Fruit fly (Drosophila melanogaster) whole organism, embryonic: Measurements from ENCODE around the gene Trf4-1.

ENCODE experiments used
- Ada2b ChIP-seq: fragments of 200-800 bp; sonication (Bioruptor generic); IDR thresholded peaks from 2 replicates; pipeline ENCODE4 v1.3.6; 2022; ENCODE audit warnings: missing biosample characterization, missing genetic modification characterization
- Bteb2 ChIP-seq: fragments of 200-800 bp; sonication (Bioruptor generic); optimal IDR thresholded peaks from 2 replicates; lab custom pipeline; 2016; ENCODE audit warnings: missing biosample characterization, missing genetic modification characterization
- CG11085 ChIP-seq: fragments of 200-800 bp; sonication (Bioruptor generic); IDR thresholded peaks from 2 replicates; pipeline ENCODE4 v1.3.6; 2022; ENCODE audit warnings: missing biosample characterization, missing genetic modification characterization
- CG12155 ChIP-seq: fragments of 200-800 bp; sonication (Bioruptor generic); optimal IDR thresholded peaks from 3 replicates; lab custom pipeline; 2016; ENCODE audit warnings: missing biosample characterization, missing genetic modification characterization
- CG13424 ChIP-seq: fragments of 200-800 bp; sonication (Bioruptor generic); optimal IDR thresholded peaks from 2 replicates; lab custom pipeline; 2019; ENCODE audit warnings: missing biosample characterization, mild to moderate bottlenecking, missing genetic modification characterization, moderate library complexity
- CG13775 ChIP-seq: fragments of 200-800 bp; sonication (Bioruptor generic); optimal IDR thresholded peaks from 3 replicates; lab custom pipeline; 2017; ENCODE audit warnings: missing biosample characterization, mild to moderate bottlenecking, missing genetic modification characterization
- CG16779 ChIP-seq: fragments of 200-800 bp; sonication (Bioruptor generic); IDR thresholded peaks from 2 replicates; pipeline ENCODE4 v1.3.6; 2022; ENCODE audit warnings: missing biosample characterization, missing genetic modification characterization
- CG17829 ChIP-seq: fragments of 200-800 bp; optimal IDR thresholded peaks from 2 replicates; lab custom pipeline; 2019; ENCODE audit warnings: missing biosample characterization, mild to moderate bottlenecking, missing genetic modification characterization, moderate library complexity
- CG17912 ChIP-seq: fragments of 200-800 bp; sonication (Bioruptor generic); optimal IDR thresholded peaks from 2 replicates; lab custom pipeline; 2018; ENCODE audit warnings: missing biosample characterization, mild to moderate bottlenecking, missing genetic modification characterization
- CG18599 ChIP-seq: fragments of 200-800 bp; sonication (Bioruptor generic); optimal IDR thresholded peaks from 3 replicates; lab custom pipeline; 2017; ENCODE audit warnings: missing biosample characterization, missing genetic modification characterization, mild to moderate bottlenecking, moderate library complexity, missing genetic modification reagents
- CG2120 ChIP-seq: fragments of 200-800 bp; sonication (Bioruptor generic); optimal IDR thresholded peaks from 3 replicates; lab custom pipeline; 2016; ENCODE audit warnings: missing biosample characterization, missing genetic modification characterization
- CG3281 ChIP-seq: fragments of 200-800 bp; sonication (Bioruptor generic); optimal IDR thresholded peaks from 3 replicates; lab custom pipeline; 2017; ENCODE audit warnings: missing biosample characterization, mild to moderate bottlenecking, missing genetic modification characterization
- CG34376 ChIP-seq: fragments of 200-800 bp; sonication (Bioruptor generic); optimal IDR thresholded peaks from 2 replicates; lab custom pipeline; 2018; ENCODE audit warnings: missing biosample characterization, mild to moderate bottlenecking, missing genetic modification characterization
- CG3838 ChIP-seq: fragments of 200-800 bp; sonication (Bioruptor generic); optimal IDR thresholded peaks from 3 replicates; lab custom pipeline; 2016; ENCODE audit warnings: missing biosample characterization, missing genetic modification characterization
- CG4730 ChIP-seq: fragments of 200-800 bp; sonication (Bioruptor generic); IDR thresholded peaks from 2 replicates; pipeline ENCODE4 v1.3.6; 2022; ENCODE audit warnings: missing biosample characterization, missing genetic modification characterization
- CG6272 ChIP-seq: fragments of 200-800 bp; sonication (Bioruptor generic); IDR thresholded peaks from 2 replicates; pipeline ENCODE4 v1.3.6; 2022; ENCODE audit warnings: missing biosample characterization, missing genetic modification characterization
- CG8944 ChIP-seq: fragments of 200-800 bp; sonication (Bioruptor generic); optimal IDR thresholded peaks from 3 replicates; lab custom pipeline; 2016; ENCODE audit warnings: missing biosample characterization, missing genetic modification characterization
- CG9727 ChIP-seq: fragments of 200-800 bp; sonication (Bioruptor generic); optimal IDR thresholded peaks from 3 replicates; lab custom pipeline; 2017; ENCODE audit warnings: missing biosample characterization, mild to moderate bottlenecking, missing genetic modification characterization
- D ChIP-seq, 2 experiments: fragments of 200-800 bp in 1 of 2; fragments of >200 bp in 1 of 2; sonication (Bioruptor generic) in 1 of 2; optimal IDR thresholded peaks; 2 replicates in 1 of 2; 3 replicates in 1 of 2; lab custom pipeline; 2017; ENCODE audit warnings: mild to moderate bottlenecking in 1 of 2, missing biosample characterization in 1 of 2, missing genetic modification characterization in 1 of 2, missing genetic modification reagents in 1 of 2
- ERR ChIP-seq: fragments of 200-800 bp; sonication (Bioruptor generic); optimal IDR thresholded peaks from 2 replicates; lab custom pipeline; 2016; ENCODE audit warnings: missing biosample characterization, missing genetic modification characterization
- GATAe ChIP-seq: fragments of 200-800 bp; sonication (Bioruptor generic); conservative IDR thresholded peaks from 2 replicates; pipeline ENCODE4 v1.3.6; 2022; ENCODE audit warnings: missing biosample characterization, missing genetic modification characterization
- Gug ChIP-seq: fragments of 200-800 bp; sonication (Bioruptor generic); IDR thresholded peaks from 4 replicates; pipeline ENCODE4 v1.3.6; 2022; ENCODE audit warnings: missing biosample characterization, missing genetic modification characterization
- H15 ChIP-seq: fragments of 200-800 bp; sonication (Bioruptor generic); IDR thresholded peaks from 3 replicates; pipeline ENCODE4 v1.3.6; 2022; ENCODE audit warnings: missing biosample characterization, missing genetic modification characterization
- HLH3B ChIP-seq: fragments of 200-800 bp; sonication (Bioruptor generic); IDR thresholded peaks from 2 replicates; pipeline ENCODE4 v1.3.6; 2022; ENCODE audit warnings: missing biosample characterization, missing genetic modification characterization
- HmgD ChIP-seq: fragments of 200-800 bp; sonication (Bioruptor generic); optimal IDR thresholded peaks from 3 replicates; lab custom pipeline; 2016; ENCODE audit warnings: missing biosample characterization, missing genetic modification characterization
- Hr78 ChIP-seq, 2 experiments: fragments of 200-800 bp in 1 of 2; fragments of >200 bp in 1 of 2; sonication (Bioruptor generic) in 1 of 2; optimal IDR thresholded peaks; 2 replicates each; lab custom pipeline; 2017 to 2019; ENCODE audit warnings: missing biosample characterization in 2 of 2, missing genetic modification characterization in 2 of 2, mild to moderate bottlenecking in 1 of 2, moderate library complexity in 1 of 2
- Pdp1 ChIP-seq, 2 experiments: fragments of 200-800 bp; sonication (Bioruptor generic); optimal IDR thresholded peaks; 3 replicates each; lab custom pipeline; 2016; ENCODE audit warnings: missing biosample characterization in 2 of 2, missing genetic modification characterization in 2 of 2, mild to moderate bottlenecking in 1 of 2, moderate library complexity in 1 of 2
- Rx ChIP-seq: fragments of 200-800 bp; sonication (Bioruptor generic); IDR thresholded peaks from 2 replicates; pipeline ENCODE4 v1.3.6; 2022; ENCODE audit warnings: missing biosample characterization, missing genetic modification characterization
- Six4 ChIP-seq: fragments of 200-800 bp; sonication (Bioruptor generic); optimal IDR thresholded peaks from 2 replicates; lab custom pipeline; 2016; ENCODE audit warnings: missing biosample characterization, missing genetic modification characterization
- YL-1 ChIP-seq: fragments of 200-800 bp; sonication (Bioruptor generic); optimal IDR thresholded peaks from 3 replicates; lab custom pipeline; 2017; ENCODE audit warnings: missing biosample characterization, mild to moderate bottlenecking, missing genetic modification characterization
- ap ChIP-seq: fragments of 200-800 bp; sonication (Bioruptor generic); IDR thresholded peaks from 2 replicates; pipeline ENCODE4 v1.3.6; 2022; ENCODE audit warnings: missing biosample characterization, missing genetic modification characterization
- ase ChIP-seq: fragments of 200-800 bp; sonication (Bioruptor generic); IDR thresholded peaks from 3 replicates; pipeline ENCODE4 v1.3.6; 2022; ENCODE audit warnings: missing biosample characterization, missing genetic modification characterization
- chm ChIP-seq: fragments of 200-800 bp; sonication (Bioruptor generic); IDR thresholded peaks from 2 replicates; pipeline ENCODE4 v1.3.6; 2022; ENCODE audit warnings: missing biosample characterization, missing genetic modification characterization
- fd3F ChIP-seq: fragments of 200-800 bp; sonication (Bioruptor generic); optimal IDR thresholded peaks from 2 replicates; lab custom pipeline; 2018; ENCODE audit warnings: missing biosample characterization, mild to moderate bottlenecking, missing genetic modification characterization, moderate library complexity
- gcm2 ChIP-seq: fragments of 200-800 bp; sonication (Bioruptor generic); optimal IDR thresholded peaks from 2 replicates; lab custom pipeline; 2016; ENCODE audit warnings: missing biosample characterization, missing genetic modification characterization
- knrl ChIP-seq: fragments of 200-800 bp; sonication (Bioruptor generic); IDR thresholded peaks from 3 replicates; pipeline ENCODE4 v1.3.6; 2022; ENCODE audit warnings: missing biosample characterization, missing genetic modification characterization; ENCODE audit not compliant: partially characterized antibody
- lola ChIP-seq, 3 experiments: fragments of >200 bp in 2 of 3; fragments of 200-800 bp in 1 of 3; sonication (Bioruptor generic) in 1 of 3; optimal IDR thresholded peaks; 2 replicates each; lab custom pipeline; 2017 to 2019; ENCODE audit warnings: missing biosample characterization in 3 of 3, missing genetic modification characterization in 3 of 3, mild to moderate bottlenecking in 1 of 3, moderate library complexity in 1 of 3
- pros ChIP-seq: fragments of 200-800 bp; sonication (Bioruptor generic); optimal IDR thresholded peaks from 3 replicates; lab custom pipeline; 2019; ENCODE audit warnings: missing biosample characterization, mild to moderate bottlenecking, missing genetic modification characterization, moderate library complexity
- run ChIP-seq: fragments of 200-800 bp; sonication (Bioruptor generic); optimal IDR thresholded peaks from 3 replicates; lab custom pipeline; 2018; ENCODE audit warnings: missing biosample characterization, mild to moderate bottlenecking, missing genetic modification characterization
- slbo ChIP-seq: fragments of 200-800 bp; sonication (Bioruptor generic); IDR thresholded peaks from 2 replicates; pipeline ENCODE4 v1.3.6; 2022; ENCODE audit warnings: missing biosample characterization, missing genetic modification characterization
- tup ChIP-seq: fragments of 200-800 bp; sonication (Bioruptor generic); optimal IDR thresholded peaks from 2 replicates; lab custom pipeline; 2016; ENCODE audit warnings: missing biosample characterization, mild to moderate bottlenecking, missing genetic modification characterization, moderate library complexity
- wor ChIP-seq: fragments of 200-800 bp; sonication (Bioruptor generic); IDR thresholded peaks from 2 replicates; pipeline ENCODE4 v1.3.6; 2022; ENCODE audit warnings: missing biosample characterization, missing genetic modification characterization
- zfh1 ChIP-seq: fragments of 200-800 bp; sonication (Bioruptor generic); IDR thresholded peaks from 3 replicates; pipeline ENCODE4 v1.3.6; 2022; ENCODE audit warnings: missing biosample characterization, missing genetic modification characterization

The Trf4-1 gene

dm6 chrX:8570848-8571247 is 10.7 kb downstream of the Trf4-1 start, which contains the start of gene CG12111:
Gene CG12111, minus strand, starts transcription at chrX:8570948.
- TF ChIP-seq Six4 (GFP tag; lab: Kevin White, UChicago) (no peak), Ada2b (GFP tag; lab: Robert Waterston, UW) (no peak), YL-1 (GFP tag; lab: Kevin White, UChicago) (no peak), CG13424 (tag; lab: Kevin White, UChicago) (no peak), CG18599 (GFP tag; lab: Kevin White, UChicago) (no peak), D (optimal IDR thresholded peaks at IDR 0.05; lab: Kevin White, UChicago) (no peak), D (GFP tag; optimal IDR thresholded peaks at IDR 0.05; lab: Kevin White, UChicago) (no peak), HmgD (no peak), CG3281 (GFP tag; lab: Kevin White, UChicago) (no peak), CG9727 (GFP tag; lab: Kevin White, UChicago) (no peak), H15 (GFP tag; lab: Robert Waterston, UW) (no peak), fd3F (GFP tag; lab: Kevin White, UChicago) (no peak), CG13775 (no peak), slbo (GFP tag; lab: Robert Waterston, UW) (no peak), Rx (GFP tag; lab: Robert Waterston, UW) (no peak), CG16779 (GFP tag; lab: Robert Waterston, UW) (no peak), GATAe (GFP tag; lab: Robert Waterston, UW) (no peak)

dm6 chrX:8571936-8572335 is 11.8 kb downstream of the Trf4-1 start:
- TF ChIP-seq Hr78 (GFP tag; optimal IDR thresholded peaks at IDR 0.05; lab: Kevin White, UChicago), result peak in 1 of 2 experiments; percentile 32
- no peak for TF ChIP-seq ase (GFP tag; lab: Robert Waterston, UW)
- TF ChIP-seq Gug (GFP tag; lab: Robert Waterston, UW), result no peak
- TF ChIP-seq run (tag; lab: Kevin White, UChicago), result no peak

dm6 chrX:8572939-8573594 is 12.9 kb downstream of the Trf4-1 start, which contains the start of gene spirit:
Gene spirit, minus strand, starts transcription at chrX:8573593.
- TF ChIP-seq Bteb2 (GFP tag; lab: Kevin White, UChicago) (no peak), Pdp1 (GFP tag; optimal IDR thresholded peaks at IDR 0.05; lab: Kevin White, UChicago) (peak in 1 of 2 experiments; percentile 89)
- TF ChIP-seq, all 482 proteins: peak for 1

dm6 chrX:8573744-8574484 is 13.8 kb downstream of the Trf4-1 start, which contains the start of gene CG12065:
Gene CG12065, plus strand, starts transcription at chrX:8574306.
- TF ChIP-seq CG11085 (no peak), CG6272 (GFP tag; lab: Robert Waterston, UW) (no peak), chm (GFP tag; lab: Robert Waterston, UW) (peak; percentile 60; the same call in 1 of the 2 replicates), knrl (GFP tag; lab: Robert Waterston, UW) (peak; percentile 49; the same call in 2 of the 3 replicates), CG8944 (GFP tag; lab: Kevin White, UChicago) (no peak), CG17829 (tag; lab: Kevin White, UChicago) (peak; percentile 17), ERR (no peak), tup (GFP tag; lab: Kevin White, UChicago) (no peak), zfh1 (GFP tag; lab: Robert Waterston, UW) (no peak), wor (GFP tag; lab: Robert Waterston, UW) (no peak), CG34376 (GFP tag; lab: Kevin White, UChicago) (peak; percentile 68), CG4730 (GFP tag; lab: Robert Waterston, UW) (no peak), HLH3B (GFP tag; lab: Robert Waterston, UW) (no peak), gcm2 (GFP tag; lab: Kevin White, UChicago) (no peak), CG17912 (peak; percentile 78), CG2120 (GFP tag; lab: Kevin White, UChicago) (no peak), CG3838 (no peak), pros (GFP tag; lab: Kevin White, UChicago) (no peak), ap (GFP tag; lab: Robert Waterston, UW) (no peak), CG12155 (GFP tag; lab: Kevin White, UChicago) (no peak), lola (GFP tag; optimal IDR thresholded peaks at IDR 0.05; lab: Kevin White, UChicago) (peak in 1 of 3 experiments; percentile 44)
